Worm (Caenorhabditis elegans): ENCODE measurements around the gene F16B12.4.

The F16B12.4 gene

ce11 chrX:14063830-14064229 is 34.6 kb downstream of the F16B12.4 start (continued):
- TF ChIP-seq unc-62 (GFP tag; optimal IDR thresholded peaks at IDR 0.05) (peak; percentile 77), nhr-67 (tag; optimal IDR thresholded peaks at IDR 0.05) (no peak), R02D3.7 (tag; optimal IDR thresholded peaks at IDR 0.05) (peak; percentile 61), elt-1 (tag; optimal IDR thresholded peaks at IDR 0.05) (peak; percentile 33), sea-2 (GFP tag; optimal IDR thresholded peaks at IDR 0.05) (peak; percentile 29), ztf-4 (tag; optimal IDR thresholded peaks at IDR 0.05) (peak; percentile 78), skn-1 (tag; optimal IDR thresholded peaks at IDR 0.05) (peak; percentile 84), lin-15B (tag; optimal IDR thresholded peaks at IDR 0.05) (peak; percentile 33), ama-1 (optimal IDR thresholded peaks at IDR 0.05) (no peak), lin-39 (tag; optimal IDR thresholded peaks at IDR 0.05) (peak; percentile 35), ceh-82 (tag; optimal IDR thresholded peaks at IDR 0.05) (peak; percentile 88), nhr-76 (tag; optimal IDR thresholded peaks at IDR 0.05) (peak; percentile 71)

- no peak for TF ChIP-seq nhr-76 (tag; optimal IDR thresholded peaks at IDR 0.05)
- no peak for TF ChIP-seq ceh-9 (tag; optimal IDR thresholded peaks at IDR 0.05)
- TF ChIP-seq egl-27 (tag; optimal IDR thresholded peaks at IDR 0.05) = no peak
- TF ChIP-seq ama-1 (optimal IDR thresholded peaks at IDR 0.05) = no peak
- no peak for TF ChIP-seq nhr-12 (tag; optimal IDR thresholded peaks at IDR 0.05)
- TF ChIP-seq pqm-1 (tag; optimal IDR thresholded peaks at IDR 0.05) = no peak
- TF ChIP-seq nhr-237 (tag; optimal IDR thresholded peaks at IDR 0.05) = no peak
- no peak for TF ChIP-seq ztf-4 (tag; optimal IDR thresholded peaks at IDR 0.05)
- TF ChIP-seq nhr-43 (tag; optimal IDR thresholded peaks at IDR 0.05; ENCODE audit: poor library complexity, severe bottlenecking) = no peak
- TF ChIP-seq fkh-10 (GFP tag; optimal IDR thresholded peaks at IDR 0.05) = no peak
- no peak for TF ChIP-seq lin-15B (tag; optimal IDR thresholded peaks at IDR 0.05)
- no peak for TF ChIP-seq nhr-11 (tag; optimal IDR thresholded peaks at IDR 0.05)
- no peak for TF ChIP-seq nhr-23 (tag; optimal IDR thresholded peaks at IDR 0.05)
- TF ChIP-seq ZK546.5 (tag; optimal IDR thresholded peaks at IDR 0.05) = no peak
These were observed 35.7 kb downstream of the F16B12.4 start for ce11 chrX:14062771-14063170.

ce11 chrX:14056527-14056926 is 41.9 kb downstream of the F16B12.4 start:
- TF ChIP-seq lin-39 (tag; optimal IDR thresholded peaks at IDR 0.05) = peak; percentile 16
- no peak for TF ChIP-seq ama-1 (optimal IDR thresholded peaks at IDR 0.05)
- TF ChIP-seq egl-5 (tag; optimal IDR thresholded peaks at IDR 0.05) = peak; percentile 54
- TF ChIP-seq unc-62 (GFP tag; optimal IDR thresholded peaks at IDR 0.05) = no peak
- TF ChIP-seq nhr-237 (tag; optimal IDR thresholded peaks at IDR 0.05) = no peak
- TF ChIP-seq nhr-77 (tag; optimal IDR thresholded peaks at IDR 0.05) = no peak
- no peak for TF ChIP-seq nhr-12 (tag; optimal IDR thresholded peaks at IDR 0.05)
- TF ChIP-seq nhr-67 (tag; optimal IDR thresholded peaks at IDR 0.05) = no peak
- no peak for TF ChIP-seq ceh-28 (tag; optimal IDR thresholded peaks at IDR 0.05)

- TF ChIP-seq pha-4 (tag; optimal IDR thresholded peaks at IDR 0.05) = no peak
- TF ChIP-seq lin-15B (tag; optimal IDR thresholded peaks at IDR 0.05) = no peak
- no peak for TF ChIP-seq nhr-237 (tag; optimal IDR thresholded peaks at IDR 0.05)
- no peak for TF ChIP-seq hmg-11 (tag; optimal IDR thresholded peaks at IDR 0.05)
- TF ChIP-seq nhr-76 (tag; optimal IDR thresholded peaks at IDR 0.05) = no peak
- TF ChIP-seq nhr-43 (tag; optimal IDR thresholded peaks at IDR 0.05; ENCODE audit: poor library complexity, severe bottlenecking) = no peak
- TF ChIP-seq egl-5 (tag; optimal IDR thresholded peaks at IDR 0.05) = no peak
- TF ChIP-seq lsy-12 (tag; optimal IDR thresholded peaks at IDR 0.05) = no peak
- no peak for TF ChIP-seq ceh-16 (tag; optimal IDR thresholded peaks at IDR 0.05)
- no peak for TF ChIP-seq nfya-1 (tag; optimal IDR thresholded peaks at IDR 0.05; ENCODE audit: insufficient read depth)
- no peak for TF ChIP-seq ztf-11 (tag; optimal IDR thresholded peaks at IDR 0.05)
- no peak for TF ChIP-seq fkh-2 (tag; optimal IDR thresholded peaks at IDR 0.05)
- TF ChIP-seq tbx-2 (tag; optimal IDR thresholded peaks at IDR 0.05) = no peak
- no peak for TF ChIP-seq aly-2 (tag; optimal IDR thresholded peaks at IDR 0.05)
- no peak for TF ChIP-seq ceh-82 (tag; optimal IDR thresholded peaks at IDR 0.05)
- TF ChIP-seq fkh-10 (GFP tag; optimal IDR thresholded peaks at IDR 0.05) = no peak
- TF ChIP-seq R02D3.7 (tag; optimal IDR thresholded peaks at IDR 0.05) = no peak
- no peak for TF ChIP-seq fos-1 (tag; optimal IDR thresholded peaks at IDR 0.05)
- TF ChIP-seq mdl-1 (tag; optimal IDR thresholded peaks at IDR 0.05) = no peak
These were observed 42.8 kb downstream of the F16B12.4 start for ce11 chrX:14055715-14056114.

- TF ChIP-seq elt-1 (tag; optimal IDR thresholded peaks at IDR 0.05) (no peak), egl-5 (tag; optimal IDR thresholded peaks at IDR 0.05) (no peak), skn-1 (tag; optimal IDR thresholded peaks at IDR 0.05) (no peak), lin-39 (tag; optimal IDR thresholded peaks at IDR 0.05) (no peak), unc-62 (GFP tag; optimal IDR thresholded peaks at IDR 0.05) (no peak), eor-1 (tag; optimal IDR thresholded peaks at IDR 0.05) (no peak), nhr-67 (tag; optimal IDR thresholded peaks at IDR 0.05) (no peak), mdl-1 (tag; optimal IDR thresholded peaks at IDR 0.05) (no peak), ceh-82 (tag; optimal IDR thresholded peaks at IDR 0.05) (no peak), pqm-1 (tag; optimal IDR thresholded peaks at IDR 0.05) (no peak), tbx-2 (tag; optimal IDR thresholded peaks at IDR 0.05) (no peak), egl-27 (tag; optimal IDR thresholded peaks at IDR 0.05) (no peak), ceh-9 (tag; optimal IDR thresholded peaks at IDR 0.05) (no peak), ama-1 (optimal IDR thresholded peaks at IDR 0.05) (no peak), mml-1 (tag; optimal IDR thresholded peaks at IDR 0.05) (no peak), pha-4 (tag; optimal IDR thresholded peaks at IDR 0.05) (no peak)
These were observed 43.7 kb downstream of the F16B12.4 start for ce11 chrX:14054799-14055198.
